Worm (Caenorhabditis elegans): ENCODE measurements around the gene str-163.

ce11 chrIV:4941681-4942080 lies 12.3 kb upstream of the str-163 start, which contains the start of gene Y9C9A.5:
- TF ChIP-seq nhr-6 (tag; optimal IDR thresholded peaks at IDR 0.05), result no peak
- no peak for TF ChIP-seq lin-29 (GFP tag; IDR thresholded peaks at IDR 0.05)
- TF ChIP-seq lir-3 (tag; optimal IDR thresholded peaks at IDR 0.05), result no peak
- TF ChIP-seq ceh-82 (tag; optimal IDR thresholded peaks at IDR 0.05), result no peak
- no peak for TF ChIP-seq mep-1 (tag; optimal IDR thresholded peaks at IDR 0.05)
- no peak for TF ChIP-seq nhr-77 (tag; optimal IDR thresholded peaks at IDR 0.05)
- TF ChIP-seq ces-1 (GFP tag; optimal IDR thresholded peaks at IDR 0.05), result no peak
- TF ChIP-seq dmd-6 (GFP tag; IDR thresholded peaks at IDR 0.05), result no peak
- TF ChIP-seq madf-5 (GFP tag; IDR thresholded peaks at IDR 0.05), result no peak

Measured in whole organism, L4 larva.